Fruit fly (Drosophila melanogaster) whole organism, pupa: ENCODE results near the gene Rlb1.

ENCODE experiments used
- CG10348 ChIP-seq: fragments of 200-800 bp; sonication (Bioruptor generic); IDR thresholded peaks from 2 replicates; pipeline ENCODE4 v1.3.6; 2022; ENCODE audit warnings: missing biosample characterization, missing genetic modification characterization
- CG12605 ChIP-seq: fragments of 200-800 bp; sonication (Bioruptor generic); IDR thresholded peaks from 2 replicates; pipeline ENCODE4 v1.3.6; 2022; ENCODE audit warnings: missing biosample characterization, missing genetic modification characterization
- CG13204 ChIP-seq: fragments of 200-800 bp; sonication (Bioruptor generic); optimal IDR thresholded peaks from 2 replicates; lab custom pipeline; 2018; ENCODE audit warnings: missing biosample characterization, mild to moderate bottlenecking, missing genetic modification characterization, moderate library complexity
- CG14655 ChIP-seq: fragments of 200-800 bp; sonication (Bioruptor generic); optimal IDR thresholded peaks from 3 replicates; lab custom pipeline; 2017; ENCODE audit warnings: mild to moderate bottlenecking, missing biosample characterization, missing genetic modification reagents, missing genetic modification characterization
- CG15710 ChIP-seq: fragments of 200-800 bp; sonication (Bioruptor generic); optimal IDR thresholded peaks from 2 replicates; lab custom pipeline; 2018; ENCODE audit warnings: missing biosample characterization, mild to moderate bottlenecking, missing genetic modification characterization, moderate library complexity
- CG17806 ChIP-seq: fragments of 200-800 bp; sonication (Bioruptor generic); optimal IDR thresholded peaks from 2 replicates; lab custom pipeline; 2018; ENCODE audit warnings: missing biosample characterization, mild to moderate bottlenecking, missing genetic modification characterization, moderate library complexity
- CG32121 ChIP-seq: fragments of 200-800 bp; sonication (Bioruptor generic); IDR thresholded peaks from 2 replicates; pipeline ENCODE4 v1.3.6; 2022; ENCODE audit warnings: missing biosample characterization, missing genetic modification characterization
- CG34367 ChIP-seq: fragments of 200-800 bp; sonication (Bioruptor generic); optimal IDR thresholded peaks from 2 replicates; lab custom pipeline; 2018; ENCODE audit warnings: missing biosample characterization, mild to moderate bottlenecking, missing genetic modification characterization
- CG4496 ChIP-seq: fragments of 200-800 bp; sonication (Bioruptor generic); IDR thresholded peaks from 3 replicates; pipeline ENCODE4 v1.3.6; 2022; ENCODE audit warnings: missing biosample characterization, missing genetic modification characterization
- CG8159 ChIP-seq: fragments of 200-800 bp; sonication (Bioruptor generic); optimal IDR thresholded peaks from 3 replicates; lab custom pipeline; 2018; ENCODE audit warnings: missing biosample characterization, mild to moderate bottlenecking, missing genetic modification characterization, moderate library complexity
- CG8301 ChIP-seq: fragments of 200-800 bp; sonication (Bioruptor generic); optimal IDR thresholded peaks from 2 replicates; lab custom pipeline; 2018; ENCODE audit warnings: missing biosample characterization, mild to moderate bottlenecking, missing genetic modification characterization
- CG9948 ChIP-seq: fragments of 200-800 bp; sonication (Bioruptor generic); optimal IDR thresholded peaks from 2 replicates; lab custom pipeline; 2018; ENCODE audit warnings: missing biosample characterization, mild to moderate bottlenecking, missing genetic modification characterization, moderate library complexity
- D1 ChIP-seq: fragments of 200-800 bp; sonication (Bioruptor generic); optimal IDR thresholded peaks from 2 replicates; lab custom pipeline; 2018; ENCODE audit warnings: missing biosample characterization, mild to moderate bottlenecking, missing genetic modification characterization, moderate library complexity
- EcR ChIP-seq: fragments of 200-800 bp; sonication (Bioruptor generic); optimal IDR thresholded peaks from 3 replicates; lab custom pipeline; 2019; ENCODE audit warnings: missing biosample characterization, missing genetic modification characterization, mild to moderate bottlenecking, moderate library complexity, missing genetic modification reagents
- Ets98B ChIP-seq: fragments of 200-800 bp; sonication (Bioruptor generic); IDR thresholded peaks from 2 replicates; pipeline ENCODE4 v1.3.6; 2022; ENCODE audit warnings: missing biosample characterization, missing genetic modification characterization
- Pif1A ChIP-seq: fragments of 200-800 bp; sonication (Bioruptor generic); optimal IDR thresholded peaks from 3 replicates; lab custom pipeline; 2016; ENCODE audit warnings: missing biosample characterization, missing genetic modification characterization
- Pif1B ChIP-seq: fragments of 200-800 bp; sonication (Bioruptor generic); optimal IDR thresholded peaks from 3 replicates; lab custom pipeline; 2016; ENCODE audit warnings: missing biosample characterization, missing genetic modification characterization
- Snoo ChIP-seq: fragments of 200-800 bp; sonication (Bioruptor generic); optimal IDR thresholded peaks from 3 replicates; lab custom pipeline; 2017; ENCODE audit warnings: missing biosample characterization, mild to moderate bottlenecking, missing genetic modification characterization, inconsistent platforms
- fd96Ca ChIP-seq: fragments of 200-800 bp; sonication (Bioruptor generic); IDR thresholded peaks from 3 replicates; pipeline ENCODE4 v1.3.6; 2022; ENCODE audit warnings: missing biosample characterization, missing genetic modification characterization
- gl ChIP-seq: fragments of 200-800 bp; sonication (Bioruptor generic); optimal IDR thresholded peaks from 2 replicates; lab custom pipeline; 2018; ENCODE audit warnings: missing biosample characterization, mild to moderate bottlenecking, missing genetic modification characterization
- rn ChIP-seq: fragments of 200-800 bp; sonication (Bioruptor generic); IDR thresholded peaks from 2 replicates; pipeline ENCODE4 v1.3.6; 2022; ENCODE audit warnings: missing biosample characterization, missing genetic modification characterization

Gene Rlb1

DNA sequence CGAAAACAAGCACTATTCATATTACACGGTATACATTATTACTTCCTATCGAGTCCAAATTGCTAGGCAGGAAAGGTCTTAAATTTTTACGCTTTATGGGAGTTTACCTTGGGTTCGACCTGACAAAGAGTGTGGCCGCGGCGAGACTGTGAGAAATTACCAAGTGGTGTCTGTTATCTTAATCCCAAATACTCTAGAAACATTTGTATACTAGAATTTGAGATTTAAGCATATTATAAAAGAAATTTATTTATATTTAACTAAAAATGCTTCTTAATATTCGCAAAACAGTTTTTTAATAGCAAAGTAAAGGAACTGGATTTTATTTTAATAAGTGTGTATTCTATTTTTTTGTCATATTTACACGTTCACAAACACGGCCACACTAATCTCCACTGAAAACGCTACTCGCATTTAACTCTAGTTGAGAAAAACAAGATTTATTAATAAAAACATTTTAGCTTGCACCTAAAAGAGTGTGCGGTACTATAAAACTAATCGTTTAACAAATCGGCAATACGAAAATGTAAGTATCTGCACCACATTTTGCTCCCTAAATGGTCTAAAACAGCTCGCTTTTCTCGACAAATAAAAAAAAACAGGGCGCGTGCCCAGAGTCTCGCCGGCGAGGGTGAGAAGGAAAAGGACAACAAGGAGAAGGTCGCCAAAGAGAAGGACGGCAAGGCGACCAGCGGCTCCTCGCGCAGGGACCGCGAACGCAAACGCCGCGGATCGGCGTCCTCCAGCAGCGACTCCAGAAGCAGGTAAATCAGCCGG is 38.7 kb downstream of the Rlb1 start, which contains the start of the genes mura and RnpS1:
Gene mura, minus strand, starts transcription at position 148 of the 777 bp plus-strand sequence.
Gene RnpS1, plus strand, starts transcription at position 376 of the 777 bp plus-strand sequence.
- TF ChIP-seq rn = no peak

DNA sequence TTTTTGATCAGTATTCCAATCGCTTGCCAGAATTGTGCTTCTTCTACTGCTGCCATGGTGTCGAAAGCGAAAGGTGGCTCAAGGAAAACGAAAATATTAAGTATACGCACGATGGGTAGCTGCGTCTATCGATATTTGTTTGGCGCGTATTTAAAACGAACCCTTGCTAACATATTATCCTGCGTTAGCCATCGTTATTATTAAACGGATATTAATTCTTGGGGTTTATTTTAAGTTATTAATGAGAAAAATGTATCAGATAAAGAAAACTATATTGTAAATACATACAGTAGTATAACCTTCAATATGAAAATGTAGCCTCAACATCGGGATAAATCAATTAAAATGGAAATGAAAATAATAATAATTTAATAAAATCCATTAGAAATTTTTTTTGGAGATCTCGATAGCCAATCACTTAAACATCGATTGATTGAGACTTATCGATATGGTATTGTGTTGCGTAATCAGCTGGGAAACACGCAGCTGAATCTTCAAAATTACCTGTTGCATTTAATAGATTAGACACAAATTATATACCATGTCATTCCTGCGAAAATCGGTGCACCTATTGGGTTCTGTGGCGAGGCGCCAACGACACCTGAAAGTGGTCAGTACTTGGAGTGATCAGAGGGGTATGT is 42.3 kb downstream of the Rlb1 start, which contains the start of the genes CG9386 and BckdhA:
Gene CG9386, minus strand, starts transcription at position 75 of the 641 bp plus-strand sequence.
Gene BckdhA, plus strand, starts transcription at position 452 of the 641 bp plus-strand sequence.
- TF ChIP-seq CG12605 (no peak), Ets98B (GFP tag; lab: Robert Waterston, UW) (no peak; the same call in 1 of the 2 replicates), CG34367 (no peak), rn (no peak), fd96Ca (GFP tag; lab: Robert Waterston, UW) (no peak), CG15710 (tag; lab: Kevin White, UChicago) (no peak), EcR (GFP tag; lab: Kevin White, UChicago) (no peak), D1 (tag; lab: Kevin White, UChicago) (no peak), Pif1A (GFP tag; lab: Kevin White, UChicago) (no peak), CG10348 (no peak), gl (no peak), CG8301 (tag; lab: Kevin White, UChicago) (no peak), CG14655 (GFP tag; lab: Kevin White, UChicago) (no peak), CG8159 (tag; lab: Kevin White, UChicago) (peak; percentile 16), CG9948 (tag; lab: Kevin White, UChicago) (no peak), Pif1B (GFP tag; lab: Kevin White, UChicago) (no peak), CG13204 (GFP tag; lab: Kevin White, UChicago) (no peak), CG32121 (GFP tag; lab: Robert Waterston, UW) (0 out of 2 replicates have a peak, but pooled peaks have one; percentile 10), CG17806 (tag; lab: Kevin White, UChicago) (no peak), Snoo (tag; lab: Kevin White, UChicago) (peak; percentile 23), CG4496 (GFP tag; lab: Robert Waterston, UW) (peak; percentile 39; the same call in 1 of the 3 replicates)

DNA sequence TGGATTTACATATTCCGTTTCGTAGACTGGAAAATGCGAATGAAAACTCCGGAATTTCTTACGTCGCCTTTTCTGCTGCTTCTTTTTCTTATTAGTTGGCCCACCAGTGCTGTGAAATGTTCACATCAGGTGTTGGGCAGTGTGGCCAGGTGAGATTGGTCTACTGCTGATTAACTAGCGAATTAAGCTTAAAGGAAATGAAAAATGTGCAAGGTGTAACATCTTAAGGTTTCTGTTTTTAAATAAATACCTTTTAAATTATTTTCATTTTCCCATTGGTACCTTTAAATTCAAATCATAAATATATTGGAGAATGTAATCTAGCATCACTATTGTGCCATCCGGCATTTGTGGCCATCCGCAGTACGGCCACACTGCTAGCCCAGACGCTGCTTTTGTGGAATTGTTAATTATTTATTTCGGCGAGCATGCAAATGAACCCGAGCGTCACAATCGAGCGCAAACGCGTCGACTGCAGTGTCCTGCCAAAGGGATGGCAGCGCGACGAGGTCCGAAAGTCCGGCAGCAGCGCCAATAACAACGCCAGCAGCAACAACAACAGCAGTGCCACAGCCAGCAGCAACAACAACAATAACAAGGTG is 46.4 kb downstream of the Rlb1 start, which contains the start of the genes AP-1mu and MBD-like:
Gene AP-1mu, minus strand, starts transcription at position 113 of the 602 bp plus-strand sequence.
Gene MBD-like, plus strand, starts transcription at position 348 of the 602 bp plus-strand sequence.
- TF ChIP-seq rn (peak; percentile 20; the same call in 1 of the 2 replicates), CG13204 (GFP tag; lab: Kevin White, UChicago) (no peak), fd96Ca (GFP tag; lab: Robert Waterston, UW) (peak; percentile 42; the same call in 1 of the 3 replicates), Ets98B (GFP tag; lab: Robert Waterston, UW) (no peak), Snoo (tag; lab: Kevin White, UChicago) (peak; percentile 31), CG4496 (GFP tag; lab: Robert Waterston, UW) (peak; percentile 55; the same call in 2 of the 3 replicates), CG32121 (GFP tag; lab: Robert Waterston, UW) (peak; percentile 48; the same call in 1 of the 2 replicates), CG8159 (tag; lab: Kevin White, UChicago) (peak; percentile 53), CG9948 (tag; lab: Kevin White, UChicago) (peak; percentile 20), CG15710 (tag; lab: Kevin White, UChicago) (peak; percentile 65), gl (no peak), CG17806 (tag; lab: Kevin White, UChicago) (peak; percentile 15)

DNA sequence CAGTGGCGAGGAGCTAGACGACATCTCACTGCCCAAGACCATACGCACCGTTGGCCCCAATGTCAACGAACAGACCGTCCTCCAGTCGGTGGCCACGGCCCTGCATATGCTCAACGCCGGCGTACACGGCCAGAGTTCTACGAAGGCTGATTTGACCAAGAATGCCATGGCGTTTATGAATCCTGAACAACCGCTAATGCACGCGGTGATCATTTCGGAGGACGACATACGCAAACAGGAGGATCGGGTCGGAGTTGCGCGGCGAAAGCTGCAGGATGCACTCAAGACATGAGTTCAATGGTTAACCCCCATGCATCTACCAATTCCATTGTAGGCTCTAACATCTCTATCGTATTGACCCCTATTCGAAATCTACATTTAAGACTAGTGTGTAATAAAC is 48.0 kb downstream of the Rlb1 start:
- TF ChIP-seq CG14655 (GFP tag; lab: Kevin White, UChicago) = no peak
- no peak for TF ChIP-seq Snoo (tag; lab: Kevin White, UChicago)
- TF ChIP-seq CG8159 (tag; lab: Kevin White, UChicago) = no peak
- no peak for TF ChIP-seq Pif1B (GFP tag; lab: Kevin White, UChicago)
- TF ChIP-seq CG15710 (tag; lab: Kevin White, UChicago) = no peak
- TF ChIP-seq CG9948 (tag; lab: Kevin White, UChicago) = no peak
- no peak for TF ChIP-seq CG34367
- TF ChIP-seq CG4496 (GFP tag; lab: Robert Waterston, UW) = no peak
- no peak for TF ChIP-seq CG17806 (tag; lab: Kevin White, UChicago)
- TF ChIP-seq CG12605 = no peak
- no peak for TF ChIP-seq CG32121 (GFP tag; lab: Robert Waterston, UW)
- no peak for TF ChIP-seq CG8301 (tag; lab: Kevin White, UChicago)

DNA sequence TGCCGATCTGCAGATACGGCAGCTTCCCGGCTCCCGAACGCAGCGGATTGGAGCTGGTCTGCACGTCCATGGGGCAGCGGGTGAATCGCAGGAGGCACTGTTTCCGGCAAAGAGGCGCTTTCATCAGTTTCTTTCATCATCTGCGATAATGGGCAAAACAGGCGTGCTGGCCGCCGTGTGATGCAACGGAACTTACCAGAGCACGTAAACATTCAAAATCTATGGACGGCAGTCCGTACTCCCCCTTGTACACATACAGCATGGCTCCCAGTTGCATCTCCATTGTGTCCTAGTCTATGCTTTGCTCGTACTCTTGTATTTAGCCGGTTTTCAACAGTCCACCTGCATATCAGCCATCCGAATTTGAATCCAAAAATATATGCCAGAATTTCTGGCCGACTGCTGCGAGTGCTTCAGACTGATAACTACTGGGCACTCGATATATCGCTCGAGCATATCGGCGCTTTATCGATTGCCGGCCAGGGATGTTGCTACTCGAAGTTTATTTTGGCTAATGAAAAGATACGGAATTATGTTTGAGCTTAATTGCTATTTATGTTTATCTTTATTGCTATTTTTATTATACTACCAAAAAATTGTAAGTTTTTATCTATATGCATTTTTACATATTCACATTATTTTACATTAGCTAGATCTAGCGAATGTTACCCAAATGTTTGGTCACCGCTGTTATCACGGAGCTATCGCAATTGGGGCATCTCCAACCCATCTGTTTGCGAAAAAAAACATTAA is 50.3 kb downstream of the Rlb1 start, which contains the start of the genes CG9393 and Vps45:
Gene CG9393, minus strand, starts transcription at position 434 of the 753 bp plus-strand sequence.
Gene Vps45, plus strand, starts transcription at position 685 of the 753 bp plus-strand sequence.
- TF ChIP-seq CG4496 (GFP tag; lab: Robert Waterston, UW) (0 out of 3 replicates have a peak, but pooled peaks have one; percentile 42), CG15710 (tag; lab: Kevin White, UChicago) (peak; percentile 38), CG32121 (GFP tag; lab: Robert Waterston, UW) (peak; percentile 32; the same call in 1 of the 2 replicates), CG9948 (tag; lab: Kevin White, UChicago) (peak; percentile 26), Ets98B (GFP tag; lab: Robert Waterston, UW) (no peak), CG17806 (tag; lab: Kevin White, UChicago) (peak; percentile 31)
